Fruit fly (Drosophila melanogaster): ENCODE results near the gene CG3708.

The CG3708 gene

DNA sequence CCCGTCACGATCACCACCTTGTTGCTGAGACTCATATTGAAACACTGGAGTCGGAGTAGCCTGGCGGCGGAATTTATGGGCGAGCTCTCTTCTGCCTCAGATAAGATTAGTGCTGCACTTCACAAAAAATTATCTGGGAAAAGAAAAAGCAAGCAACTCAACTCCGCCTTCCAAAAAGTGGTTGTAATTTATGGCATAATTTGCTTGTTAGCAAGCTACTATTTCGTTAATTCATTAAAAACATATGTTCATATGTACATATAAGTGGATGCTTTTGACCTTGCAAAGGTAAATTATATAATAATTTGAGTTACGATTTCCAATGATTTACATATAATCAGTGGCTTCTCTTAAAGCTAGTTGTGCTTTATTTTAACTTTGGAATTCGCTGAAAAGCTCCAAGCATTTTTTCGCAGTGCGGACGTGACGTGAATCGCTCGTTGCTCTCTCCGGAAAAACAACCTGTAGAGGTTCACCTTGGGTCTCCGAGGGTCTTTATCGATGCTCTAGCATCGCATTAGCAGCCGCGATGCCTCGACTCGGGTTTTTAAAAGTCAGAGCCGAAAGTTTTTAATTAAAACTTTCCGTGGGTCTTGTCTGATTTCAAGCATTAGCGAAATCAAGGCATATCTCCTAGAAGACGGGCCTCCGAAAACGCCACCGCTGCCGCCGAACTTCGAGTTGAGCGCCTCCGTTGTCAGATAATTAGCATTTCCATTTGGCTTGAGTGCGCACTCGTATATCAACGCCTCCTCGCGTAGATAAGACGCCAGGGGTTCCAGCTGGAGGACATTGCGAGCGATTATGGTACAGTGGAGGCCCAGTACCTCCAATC, 17.8 kb upstream of the CG3708 start, which contains the start of gene CG3699:
Gene CG3699 (minus strand): TSS at position 51 of the 835 bp plus-strand sequence.
- peak; percentile 13 for TF ChIP-seq toe (GFP tag; optimal IDR thresholded peaks at IDR 0.05)
- TF ChIP-seq CG7045 (GFP tag; optimal IDR thresholded peaks at IDR 0.05) = no peak
- TF ChIP-seq CG33017 (tag; optimal IDR thresholded peaks at IDR 0.05) = peak; percentile 17
- no peak for TF ChIP-seq Hr96 (GFP tag; optimal IDR thresholded peaks at IDR 0.05)
- no peak for TF ChIP-seq Crg-1 (GFP tag; optimal IDR thresholded peaks at IDR 0.05)
- peak; percentile 3 for TF ChIP-seq CG14711 (tag; optimal IDR thresholded peaks at IDR 0.05)
- peak; percentile 14 for TF ChIP-seq pad (GFP tag; optimal IDR thresholded peaks at IDR 0.05)
- TF ChIP-seq Mnt (GFP tag; optimal IDR thresholded peaks at IDR 0.05) = no peak
- TF ChIP-seq bab1 (GFP tag; optimal IDR thresholded peaks at IDR 0.05) = no peak
- no peak for TF ChIP-seq ovo (GFP tag; optimal IDR thresholded peaks at IDR 0.05)
- peak; percentile 51 for TF ChIP-seq CG7101 (tag; optimal IDR thresholded peaks at IDR 0.05)
- no peak for TF ChIP-seq Clk (GFP tag; optimal IDR thresholded peaks at IDR 0.05)
- TF ChIP-seq CG12768 (GFP tag; optimal IDR thresholded peaks at IDR 0.05) = no peak
- TF ChIP-seq tj (GFP tag; optimal IDR thresholded peaks at IDR 0.05) = no peak
- no peak for TF ChIP-seq cnc (optimal IDR thresholded peaks at IDR 0.05)
- TF ChIP-seq CG11617 (GFP tag; optimal IDR thresholded peaks at IDR 0.05) = peak; percentile 54
- no peak for TF ChIP-seq CG5204 (GFP tag; optimal IDR thresholded peaks at IDR 0.05)
- TF ChIP-seq CG1620 (GFP tag; optimal IDR thresholded peaks at IDR 0.05) = no peak
- TF ChIP-seq cic (GFP tag; optimal IDR thresholded peaks at IDR 0.05) = no peak
- no peak for TF ChIP-seq kay (GFP tag; ENCODE audit: borderline replicate concordance)

DNA sequence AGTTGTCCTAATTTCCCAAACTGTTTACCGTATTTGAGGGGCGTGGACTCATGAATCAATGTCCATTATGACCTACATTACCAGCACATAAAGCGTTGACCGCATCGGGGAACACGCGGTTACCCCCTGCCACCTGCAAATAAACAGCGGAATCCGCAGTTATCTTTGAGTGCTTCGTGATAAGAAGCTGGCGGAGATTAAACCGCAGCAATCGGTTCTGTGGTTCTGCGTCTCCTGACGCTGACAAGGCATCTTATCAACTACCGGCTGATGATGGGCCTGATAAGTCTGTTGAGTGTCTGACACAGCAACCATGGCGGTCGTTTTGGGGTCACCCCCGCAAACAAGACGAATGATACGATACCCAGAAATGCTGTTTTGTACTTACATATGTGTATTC, 16.3 kb upstream of the CG3708 start:
- TF ChIP-seq CG33017 (tag; optimal IDR thresholded peaks at IDR 0.05) = no peak
- TF ChIP-seq CG12768 (GFP tag; optimal IDR thresholded peaks at IDR 0.05) = peak; percentile 35
- peak; percentile 30 for TF ChIP-seq tj (GFP tag; optimal IDR thresholded peaks at IDR 0.05)
- TF ChIP-seq Hr96 (GFP tag; optimal IDR thresholded peaks at IDR 0.05) = no peak
- TF ChIP-seq cic (GFP tag; optimal IDR thresholded peaks at IDR 0.05) = peak; percentile 49
- peak; percentile 38 for TF ChIP-seq Mnt (GFP tag; optimal IDR thresholded peaks at IDR 0.05)

DNA sequence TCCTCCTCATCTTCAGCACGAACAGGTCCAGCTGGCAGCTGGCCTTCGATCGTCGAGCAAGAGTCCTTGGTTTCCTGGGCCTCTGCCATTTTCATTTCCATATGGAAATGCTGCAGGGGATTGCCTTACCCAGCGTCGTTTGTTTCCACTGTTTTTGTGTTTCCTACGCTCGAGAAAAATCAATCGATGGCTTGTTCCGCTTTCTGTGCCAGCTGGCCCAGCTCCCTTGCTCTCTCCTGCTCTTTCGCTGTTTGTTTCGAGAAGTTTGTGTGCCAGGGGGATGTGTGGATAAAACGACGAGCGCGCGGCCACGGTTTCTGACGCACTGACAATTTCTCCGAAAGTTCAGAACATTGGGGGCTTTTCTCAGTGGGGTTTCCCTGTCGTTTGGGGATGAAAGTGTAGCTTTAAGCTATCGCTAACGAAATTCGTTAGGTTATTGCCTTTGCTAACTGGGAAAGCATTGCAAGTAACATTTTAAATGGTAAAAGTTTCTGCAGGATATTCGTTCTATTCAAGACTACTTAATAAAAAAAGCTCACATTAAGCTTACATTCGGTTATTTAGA, 15.6 kb upstream of the CG3708 start, which contains the start of gene CG3703:
Gene CG3703 (minus strand): TSS at position 328 of the 568 bp plus-strand sequence.
- TF ChIP-seq CG5204 (GFP tag; optimal IDR thresholded peaks at IDR 0.05) (no peak), CG11617 (GFP tag; optimal IDR thresholded peaks at IDR 0.05) (no peak)

- TF ChIP-seq kay (GFP tag; ENCODE audit: borderline replicate concordance) (no peak), CG14711 (tag; optimal IDR thresholded peaks at IDR 0.05) (peak; percentile 5), CG7045 (GFP tag; optimal IDR thresholded peaks at IDR 0.05) (no peak), Hr96 (GFP tag; optimal IDR thresholded peaks at IDR 0.05) (no peak), ovo (GFP tag; optimal IDR thresholded peaks at IDR 0.05) (no peak), CG12768 (GFP tag; optimal IDR thresholded peaks at IDR 0.05) (no peak), bab1 (GFP tag; optimal IDR thresholded peaks at IDR 0.05) (no peak), CG5204 (GFP tag; optimal IDR thresholded peaks at IDR 0.05) (no peak), CG1620 (GFP tag; optimal IDR thresholded peaks at IDR 0.05) (no peak), CG11617 (GFP tag; optimal IDR thresholded peaks at IDR 0.05) (no peak), cnc (optimal IDR thresholded peaks at IDR 0.05) (no peak), tj (GFP tag; optimal IDR thresholded peaks at IDR 0.05) (peak; percentile 21), Mnt (GFP tag; optimal IDR thresholded peaks at IDR 0.05) (peak; percentile 68), pad (GFP tag; optimal IDR thresholded peaks at IDR 0.05) (peak; percentile 15), cic (GFP tag; optimal IDR thresholded peaks at IDR 0.05) (no peak), CG7101 (tag; optimal IDR thresholded peaks at IDR 0.05) (no peak), Clk (GFP tag; optimal IDR thresholded peaks at IDR 0.05) (no peak), Crg-1 (GFP tag; optimal IDR thresholded peaks at IDR 0.05) (no peak)
Measured at dm6 chrX:940580-941184, 10.8 kb upstream of the CG3708 start, which contains the start of the genes CG3704 and mus81. Gene CG3704 (minus strand): TSS chrX:940805. Gene mus81 (plus strand): TSS chrX:941075.

DNA sequence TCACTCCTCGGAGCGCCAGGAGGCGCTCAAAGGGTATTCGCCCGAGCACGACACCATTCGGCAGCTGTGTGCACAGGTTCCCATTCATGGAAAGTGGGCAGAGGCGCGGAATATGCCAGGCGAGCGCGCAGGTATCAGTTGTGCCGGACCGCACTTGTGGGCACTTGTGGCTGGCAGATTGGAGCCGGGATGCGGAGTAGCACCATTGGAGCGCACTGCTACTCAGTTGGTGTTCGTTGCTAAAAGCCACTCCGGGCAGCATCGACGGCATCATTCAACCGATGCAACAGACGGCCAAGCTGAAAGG, 6.0 kb upstream of the CG3708 start:
- TF ChIP-seq cic (GFP tag; optimal IDR thresholded peaks at IDR 0.05) (no peak), CG1620 (GFP tag; optimal IDR thresholded peaks at IDR 0.05) (no peak), CG5204 (GFP tag; optimal IDR thresholded peaks at IDR 0.05) (no peak), CG33017 (tag; optimal IDR thresholded peaks at IDR 0.05) (no peak), CG11617 (GFP tag; optimal IDR thresholded peaks at IDR 0.05) (no peak), Crg-1 (GFP tag; optimal IDR thresholded peaks at IDR 0.05) (no peak), toe (GFP tag; optimal IDR thresholded peaks at IDR 0.05) (no peak), CG7101 (tag; optimal IDR thresholded peaks at IDR 0.05) (no peak), Clk (GFP tag; optimal IDR thresholded peaks at IDR 0.05) (no peak), CG12768 (GFP tag; optimal IDR thresholded peaks at IDR 0.05) (no peak), pad (GFP tag; optimal IDR thresholded peaks at IDR 0.05) (no peak), bab1 (GFP tag; optimal IDR thresholded peaks at IDR 0.05) (no peak), Hr96 (GFP tag; optimal IDR thresholded peaks at IDR 0.05) (no peak), Mnt (GFP tag; optimal IDR thresholded peaks at IDR 0.05) (no peak), ovo (GFP tag; optimal IDR thresholded peaks at IDR 0.05) (no peak), cnc (optimal IDR thresholded peaks at IDR 0.05) (no peak), CG14711 (tag; optimal IDR thresholded peaks at IDR 0.05) (no peak), CG7045 (GFP tag; optimal IDR thresholded peaks at IDR 0.05) (no peak), kay (GFP tag; ENCODE audit: borderline replicate concordance) (no peak), tj (GFP tag; optimal IDR thresholded peaks at IDR 0.05) (no peak)
